Fruit fly (Drosophila melanogaster) whole organism, pupa: ENCODE measurements around the gene CG14851.

Experiments used
- CG10348 ChIP-seq: fragments of 200-800 bp; sonication (Bioruptor generic); IDR thresholded peaks from 2 replicates; pipeline ENCODE4 v1.3.6; 2022; ENCODE audit warnings: missing biosample characterization, missing genetic modification characterization
- CG12605 ChIP-seq: fragments of 200-800 bp; sonication (Bioruptor generic); IDR thresholded peaks from 2 replicates; pipeline ENCODE4 v1.3.6; 2022; ENCODE audit warnings: missing biosample characterization, missing genetic modification characterization
- CG13204 ChIP-seq: fragments of 200-800 bp; sonication (Bioruptor generic); optimal IDR thresholded peaks from 2 replicates; lab custom pipeline; 2018; ENCODE audit warnings: missing biosample characterization, mild to moderate bottlenecking, missing genetic modification characterization, moderate library complexity
- CG14655 ChIP-seq: fragments of 200-800 bp; sonication (Bioruptor generic); optimal IDR thresholded peaks from 3 replicates; lab custom pipeline; 2017; ENCODE audit warnings: mild to moderate bottlenecking, missing biosample characterization, missing genetic modification reagents, missing genetic modification characterization
- CG15710 ChIP-seq: fragments of 200-800 bp; sonication (Bioruptor generic); optimal IDR thresholded peaks from 2 replicates; lab custom pipeline; 2018; ENCODE audit warnings: missing biosample characterization, mild to moderate bottlenecking, missing genetic modification characterization, moderate library complexity
- CG17806 ChIP-seq: fragments of 200-800 bp; sonication (Bioruptor generic); optimal IDR thresholded peaks from 2 replicates; lab custom pipeline; 2018; ENCODE audit warnings: missing biosample characterization, mild to moderate bottlenecking, missing genetic modification characterization, moderate library complexity
- CG32121 ChIP-seq: fragments of 200-800 bp; sonication (Bioruptor generic); IDR thresholded peaks from 2 replicates; pipeline ENCODE4 v1.3.6; 2022; ENCODE audit warnings: missing biosample characterization, missing genetic modification characterization
- CG34367 ChIP-seq: fragments of 200-800 bp; sonication (Bioruptor generic); optimal IDR thresholded peaks from 2 replicates; lab custom pipeline; 2018; ENCODE audit warnings: missing biosample characterization, mild to moderate bottlenecking, missing genetic modification characterization
- CG4496 ChIP-seq: fragments of 200-800 bp; sonication (Bioruptor generic); IDR thresholded peaks from 3 replicates; pipeline ENCODE4 v1.3.6; 2022; ENCODE audit warnings: missing biosample characterization, missing genetic modification characterization
- CG8159 ChIP-seq: fragments of 200-800 bp; sonication (Bioruptor generic); optimal IDR thresholded peaks from 3 replicates; lab custom pipeline; 2018; ENCODE audit warnings: missing biosample characterization, mild to moderate bottlenecking, missing genetic modification characterization, moderate library complexity
- Ets98B ChIP-seq: fragments of 200-800 bp; sonication (Bioruptor generic); IDR thresholded peaks from 2 replicates; pipeline ENCODE4 v1.3.6; 2022; ENCODE audit warnings: missing biosample characterization, missing genetic modification characterization
- Snoo ChIP-seq: fragments of 200-800 bp; sonication (Bioruptor generic); optimal IDR thresholded peaks from 3 replicates; lab custom pipeline; 2017; ENCODE audit warnings: missing biosample characterization, mild to moderate bottlenecking, missing genetic modification characterization, inconsistent platforms
- fd96Ca ChIP-seq: fragments of 200-800 bp; sonication (Bioruptor generic); IDR thresholded peaks from 3 replicates; pipeline ENCODE4 v1.3.6; 2022; ENCODE audit warnings: missing biosample characterization, missing genetic modification characterization
- gl ChIP-seq: fragments of 200-800 bp; sonication (Bioruptor generic); optimal IDR thresholded peaks from 2 replicates; lab custom pipeline; 2018; ENCODE audit warnings: missing biosample characterization, mild to moderate bottlenecking, missing genetic modification characterization

DNA sequence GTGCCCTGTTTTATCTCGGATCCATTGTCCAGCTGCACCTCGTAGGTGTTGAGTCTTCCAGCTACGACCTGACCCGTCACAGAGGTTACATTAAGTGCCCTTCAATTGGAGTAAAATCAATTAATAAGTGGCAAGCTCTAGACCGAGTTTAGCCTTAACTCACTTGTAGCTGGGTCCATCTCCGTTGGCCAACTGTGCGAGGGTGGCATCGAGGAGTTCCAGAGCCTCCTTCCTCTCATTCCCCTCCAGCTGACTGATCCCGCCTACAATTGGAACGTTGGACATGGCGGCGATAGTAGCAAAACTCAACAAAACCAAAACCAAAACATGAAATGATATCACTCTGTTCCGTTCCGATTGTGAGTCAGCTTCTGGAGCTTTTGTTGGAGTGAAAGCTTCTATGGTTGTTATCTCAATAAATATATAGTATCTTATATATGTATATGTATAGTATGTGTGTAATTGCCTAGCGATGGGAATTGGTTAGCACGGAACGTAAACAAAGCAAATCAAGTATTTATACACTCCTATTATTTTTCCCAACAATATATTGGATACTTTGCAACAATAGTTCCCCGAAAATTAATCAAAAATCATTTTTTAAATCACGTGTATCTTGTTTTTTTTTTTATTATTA, 6.5 kb downstream of the CG14851 start, which contains the start of gene CG8066:
- TF ChIP-seq CG34367 (tag; lab: Kevin White, UChicago) (no peak), CG10348 (GFP tag; lab: Robert Waterston, UW) (no peak), CG32121 (no peak), CG14655 (GFP tag; lab: Kevin White, UChicago) (peak; percentile 21), fd96Ca (GFP tag; lab: Robert Waterston, UW) (no peak), CG17806 (tag; lab: Kevin White, UChicago) (no peak), CG15710 (tag; lab: Kevin White, UChicago) (no peak), Snoo (tag; lab: Kevin White, UChicago) (no peak), CG4496 (GFP tag; lab: Robert Waterston, UW) (peak; percentile 17; the same call in 1 of the 3 replicates), CG12605 (no peak), CG13204 (GFP tag; lab: Kevin White, UChicago) (no peak), CG8159 (tag; lab: Kevin White, UChicago) (no peak), Ets98B (GFP tag; lab: Robert Waterston, UW) (peak; percentile 54; the same call in 1 of the 2 replicates), gl (tag; lab: Kevin White, UChicago) (no peak)
